Fruit fly (Drosophila melanogaster): Measurements from ENCODE around the gene CG3558.

The CG3558 gene

DNA sequence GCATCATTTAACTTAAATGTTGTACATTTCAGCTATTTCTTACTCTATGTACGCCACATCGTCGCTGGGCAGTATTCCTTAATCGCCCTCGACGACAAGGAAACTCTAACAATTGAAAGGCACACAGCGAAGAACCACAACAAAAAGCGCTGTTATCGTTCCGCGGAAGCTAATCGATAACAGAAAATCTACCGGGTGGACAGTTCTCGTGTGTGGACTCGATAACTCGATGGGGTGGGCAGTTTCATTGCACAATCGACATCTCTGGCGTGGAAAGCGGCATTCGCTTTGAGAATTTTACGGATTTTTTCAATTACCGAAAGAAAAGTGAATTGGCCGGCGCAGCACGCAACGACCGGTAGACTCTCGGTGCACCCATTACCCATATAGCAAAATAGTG, 30.3 kb downstream of the CG3558 start, which contains the start of the genes alpha4GT1 and Prp40 (continued):
- TF ChIP-seq her (GFP tag; optimal IDR thresholded peaks at IDR 0.05) (no peak), CG17568 (GFP tag; optimal IDR thresholded peaks at IDR 0.05) (no peak), pan (optimal IDR thresholded peaks at IDR 0.05) (no peak), pan (GFP tag; optimal IDR thresholded peaks at IDR 0.05 in 1 of 2, IDR thresholded peaks at IDR 0.05 in 1 of 2) (no peak), CG8290 (GFP tag; optimal IDR thresholded peaks at IDR 0.05) (no peak), CG8290 (tag; optimal IDR thresholded peaks at IDR 0.05) (no peak), CG7928 (GFP tag; optimal IDR thresholded peaks at IDR 0.05) (no peak), ewg (GFP tag; optimal IDR thresholded peaks at IDR 0.05) (no peak), CoRest (tag; optimal IDR thresholded peaks at IDR 0.05) (no peak), gt (GFP tag; IDR thresholded peaks at IDR 0.05) (no peak), CG16863 (GFP tag; optimal IDR thresholded peaks at IDR 0.05) (no peak), Lpt (GFP tag; optimal IDR thresholded peaks at IDR 0.05) (no peak), row (GFP tag; IDR thresholded peaks at IDR 0.05) (peak; percentile 38; the same call in 2 of the 3 replicates), CG14014 (GFP tag; IDR thresholded peaks at IDR 0.05) (no peak), Doc3 (GFP tag; IDR thresholded peaks at IDR 0.05; ENCODE audit: partially characterized antibody) (peak; percentile 64; the same call in 2 of the 3 replicates), Nf-YA (GFP tag; IDR thresholded peaks at IDR 0.05) (no peak), sisA (GFP tag; IDR thresholded peaks at IDR 0.05) (no peak), CG6765 (GFP tag; optimal IDR thresholded peaks at IDR 0.05) (no peak), CG17186 (GFP tag; optimal IDR thresholded peaks at IDR 0.05) (peak; percentile 73), pho (GFP tag; optimal IDR thresholded peaks at IDR 0.05) (no peak), peb (GFP tag; IDR thresholded peaks at IDR 0.05) (no peak), dysf (GFP tag; IDR thresholded peaks at IDR 0.05) (no peak), CG12299 (tag; optimal IDR thresholded peaks at IDR 0.05) (no peak), tna (GFP tag; IDR thresholded peaks at IDR 0.05; ENCODE audit: partially characterized antibody) (peak; percentile 91), Bdp1 (GFP tag; optimal IDR thresholded peaks at IDR 0.05) (no peak), rib (GFP tag; IDR thresholded peaks at IDR 0.05) (no peak), ato (GFP tag; IDR thresholded peaks at IDR 0.05; ENCODE audit: partially characterized antibody) (peak; percentile 94), NfI (GFP tag; optimal IDR thresholded peaks at IDR 0.05) (no peak), zen (tag; optimal IDR thresholded peaks at IDR 0.05) (no peak), Taf1 (GFP tag; IDR thresholded peaks at IDR 0.05) (no peak), CG10209 (GFP tag; optimal IDR thresholded peaks at IDR 0.05) (no peak), CG8478 (optimal IDR thresholded peaks at IDR 0.05) (no peak), CG9797 (GFP tag; optimal IDR thresholded peaks at IDR 0.05) (peak; percentile 4), bbx (GFP tag; IDR thresholded peaks at IDR 0.05; ENCODE audit: partially characterized antibody) (peak; percentile 89), Atf6 (GFP tag; IDR thresholded peaks at IDR 0.05) (no peak), sr (GFP tag; IDR thresholded peaks at IDR 0.05) (no peak), Atf-2 (GFP tag; optimal IDR thresholded peaks at IDR 0.05) (no peak), CG6689 (GFP tag; IDR thresholded peaks at IDR 0.05) (no peak), gro (GFP tag; optimal IDR thresholded peaks at IDR 0.05) (no peak), mam (GFP tag; optimal IDR thresholded peaks at IDR 0.05) (no peak), Atf3 (GFP tag; optimal IDR thresholded peaks at IDR 0.05) (no peak), CG18599 (GFP tag; optimal IDR thresholded peaks at IDR 0.05) (no peak), Hmx (GFP tag; optimal IDR thresholded peaks at IDR 0.05) (no peak), otp (GFP tag; IDR thresholded peaks at IDR 0.05) (no peak), CG11560 (tag; IDR thresholded peaks at IDR 0.05) (peak; percentile 86), NC2α (GFP tag; optimal IDR thresholded peaks at IDR 0.05) (no peak), CG6791 (GFP tag; IDR thresholded peaks at IDR 0.05; ENCODE audit: partially characterized antibody) (peak; percentile 91), luna (GFP tag; optimal IDR thresholded peaks at IDR 0.05) (no peak), CG8924 (tag; optimal IDR thresholded peaks at IDR 0.05) (no peak), CG11247 (GFP tag; IDR thresholded peaks at IDR 0.05) (no peak), nau (GFP tag; optimal IDR thresholded peaks at IDR 0.05) (no peak), CG6683 (GFP tag; optimal IDR thresholded peaks at IDR 0.05) (no peak), sens-2 (GFP tag; IDR thresholded peaks at IDR 0.05) (no peak)
